Fruit fly (Drosophila melanogaster): Measurements from ENCODE around the gene CG43115.

CG43115 gene

DNA sequence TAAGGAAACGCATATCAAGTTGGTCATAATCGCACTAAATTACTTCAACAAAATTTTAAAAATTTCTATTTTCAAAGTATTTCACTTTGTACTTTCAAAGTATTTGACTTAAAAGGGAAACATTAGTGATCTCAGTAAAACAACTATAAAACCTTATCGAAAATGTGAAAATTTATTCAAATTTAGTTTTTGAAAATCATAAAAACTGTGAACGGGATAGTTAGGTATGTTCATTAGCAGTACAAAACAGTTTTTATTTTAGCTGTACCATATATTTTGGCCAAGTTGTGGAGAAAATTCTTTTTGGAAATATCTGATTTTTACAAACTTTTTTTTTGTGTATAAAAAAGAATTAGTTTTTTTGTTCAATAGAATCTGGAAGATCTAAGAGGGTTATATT lies at the start of gene CG43115:
TSS of gene CG43115 (minus strand) at position 101 of the 400 bp plus-strand sequence.
- no peak for TF ChIP-seq noc (tag; optimal IDR thresholded peaks at IDR 0.05)

DNA sequence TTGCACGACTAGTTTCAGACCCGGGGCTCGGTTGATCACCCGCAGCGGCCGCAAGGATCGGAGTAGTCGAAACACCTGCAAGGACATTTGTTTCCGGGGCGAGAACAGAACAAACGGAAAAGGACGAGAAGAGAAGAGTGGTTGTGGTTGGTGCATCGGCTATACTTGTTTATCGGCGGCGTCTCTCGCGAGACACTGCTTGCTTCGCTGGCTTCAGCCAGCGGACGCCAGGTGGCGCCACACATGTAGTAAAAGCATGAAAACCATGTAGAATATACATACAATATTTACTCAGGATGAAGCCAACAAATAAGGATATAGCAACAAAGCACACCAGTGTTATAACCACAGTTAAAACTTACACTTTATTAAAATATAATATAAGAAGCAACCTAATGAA lies 43.7 kb upstream of the CG43115 start:
- TF ChIP-seq noc (tag; optimal IDR thresholded peaks at IDR 0.05), result no peak

DNA sequence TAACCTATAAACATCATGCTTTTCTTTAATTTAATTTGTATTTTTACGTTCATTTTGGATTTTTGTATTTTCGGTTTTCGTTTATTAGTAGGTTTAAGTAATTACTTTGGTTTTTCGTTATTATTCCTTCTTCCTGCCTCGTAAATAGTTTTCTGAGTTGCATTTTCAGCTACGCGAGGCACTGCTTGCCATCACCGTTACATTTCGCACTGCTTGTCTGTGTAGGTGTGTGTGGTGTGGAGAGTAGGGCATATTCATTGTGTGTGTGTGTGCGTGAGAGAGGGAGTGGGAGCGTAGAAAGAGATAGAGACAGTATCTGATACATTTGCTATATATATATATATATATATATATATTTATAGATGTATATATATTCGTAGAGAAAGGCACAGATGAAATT lies 38.5 kb upstream of the CG43115 start:
- TF ChIP-seq noc (tag; optimal IDR thresholded peaks at IDR 0.05), result no peak

DNA sequence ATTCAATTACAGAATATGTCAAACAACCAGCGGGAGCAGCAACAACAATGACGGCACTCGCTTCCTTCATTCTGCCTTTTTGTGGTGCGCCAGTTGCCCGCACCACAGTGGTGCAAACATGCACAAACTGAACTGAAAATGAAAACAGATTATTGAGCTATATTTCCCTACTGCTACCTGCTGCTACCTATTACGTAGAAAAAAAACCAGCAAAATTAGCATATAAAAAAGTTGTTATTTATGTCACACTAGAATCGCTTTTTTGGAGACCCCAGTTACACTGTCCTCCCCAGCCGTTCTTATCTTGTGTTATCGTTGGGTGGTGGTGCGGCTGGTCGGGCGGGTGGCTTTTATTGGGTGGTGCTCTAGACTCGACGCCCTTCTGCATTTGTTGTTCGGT lies 31.4 kb upstream of the CG43115 start:
- TF ChIP-seq noc (tag; optimal IDR thresholded peaks at IDR 0.05), result peak; percentile 23

DNA sequence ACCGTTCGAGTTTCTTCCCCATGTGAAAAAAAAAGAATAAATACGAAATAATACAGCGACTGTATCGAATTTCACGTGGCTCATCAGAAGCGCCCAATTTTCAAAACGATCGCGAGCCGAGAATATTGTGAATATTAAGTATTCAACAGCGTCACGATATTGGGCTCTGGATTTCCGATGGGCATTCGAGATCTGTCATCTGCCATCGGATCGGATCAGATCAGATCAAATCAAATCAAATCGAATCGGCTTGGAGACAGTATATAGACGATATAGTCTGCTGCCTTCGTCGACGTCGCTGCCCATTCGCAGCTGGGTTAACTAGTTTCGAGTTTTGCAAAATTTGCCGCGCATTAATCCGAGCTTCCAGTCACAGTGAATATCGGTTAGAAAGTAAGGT lies 28.4 kb upstream of the CG43115 start:
- no peak for TF ChIP-seq noc (tag; optimal IDR thresholded peaks at IDR 0.05)

DNA sequence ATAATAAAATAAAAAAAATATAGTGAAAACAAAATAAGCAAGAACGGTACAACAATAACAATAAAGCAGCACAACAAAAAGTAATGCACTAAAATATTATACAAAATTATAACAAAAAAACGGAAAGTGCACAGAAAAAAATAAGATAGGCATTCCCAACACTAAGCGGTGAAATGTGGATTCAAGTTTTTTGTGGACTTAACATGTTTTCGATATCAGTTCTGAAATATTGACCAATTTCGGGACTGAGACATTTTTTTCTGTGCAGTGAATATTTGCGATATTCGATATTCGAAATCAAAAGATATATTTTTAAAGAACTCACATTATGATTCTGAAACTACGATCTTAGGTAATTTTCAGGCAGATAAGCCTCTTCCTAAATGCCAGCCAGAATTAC lies 27.9 kb upstream of the CG43115 start:
- no peak for TF ChIP-seq noc (tag; optimal IDR thresholded peaks at IDR 0.05)

DNA sequence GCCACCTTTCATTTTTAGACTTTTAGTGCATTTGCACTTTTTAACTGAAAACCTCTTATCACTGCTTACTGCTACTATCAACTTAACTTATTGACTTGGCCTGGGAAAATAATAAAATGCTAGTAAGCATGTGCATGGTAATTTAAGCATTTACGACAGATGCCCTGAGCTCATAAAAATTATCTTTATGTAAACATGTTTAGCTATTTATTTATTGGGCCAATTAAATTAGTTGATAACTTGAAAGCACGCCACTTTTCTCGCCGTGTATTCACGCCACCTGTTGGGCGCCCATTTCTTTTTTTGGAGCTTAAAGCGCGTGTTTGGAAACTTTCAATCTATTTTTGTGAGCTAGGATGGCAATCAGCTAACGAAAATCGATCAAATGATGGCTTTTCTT lies 26.0 kb upstream of the CG43115 start:
- no peak for TF ChIP-seq noc (tag; optimal IDR thresholded peaks at IDR 0.05)

DNA sequence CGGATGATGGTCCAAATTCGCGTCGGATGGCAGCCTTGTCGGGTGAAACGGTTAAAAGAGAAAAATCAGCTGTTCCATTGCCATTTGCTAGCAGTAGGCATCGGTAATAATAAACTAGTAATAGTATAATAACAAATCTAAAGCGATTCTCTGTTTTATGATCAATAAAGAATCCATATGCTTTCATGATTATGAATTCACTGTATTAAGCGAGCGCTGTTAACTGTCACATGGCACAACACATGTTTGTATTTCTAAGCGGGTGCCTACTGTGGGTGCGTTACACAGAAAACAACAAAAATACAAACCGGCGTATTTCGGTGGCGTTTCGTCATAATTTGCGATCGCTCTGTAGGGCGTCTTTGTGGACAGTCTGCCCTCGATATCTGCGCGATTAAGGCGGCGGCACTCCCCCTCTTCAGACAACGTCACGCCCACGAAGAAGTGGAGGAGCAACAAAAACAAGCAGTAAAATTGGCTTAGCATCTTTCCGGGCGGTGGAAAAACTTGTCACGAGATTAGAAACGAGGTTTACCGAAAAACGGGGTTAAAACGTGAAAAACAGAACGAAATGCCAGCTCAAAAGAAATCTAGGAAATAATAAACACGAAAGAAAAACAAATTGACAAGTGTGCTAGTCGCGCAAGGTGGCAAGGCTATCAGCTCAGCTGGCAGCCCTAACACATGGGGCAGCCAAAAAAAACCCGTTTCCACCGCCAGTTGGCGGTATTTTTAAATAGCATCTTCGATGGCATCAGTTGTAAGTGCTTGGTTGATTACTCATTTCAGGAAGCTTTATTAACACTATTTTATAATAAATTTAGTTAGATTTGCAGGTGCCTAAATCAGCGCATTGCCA lies 24.8 kb upstream of the CG43115 start, which contains the start of the genes Nep1 and Mipp2:
TSS of gene Nep1 (plus strand) at position 397 of the 859 bp plus-strand sequence.
TSS of gene Mipp2 (minus strand) at position 663 of the 859 bp plus-strand sequence.
- peak; percentile 45 for TF ChIP-seq noc (tag; optimal IDR thresholded peaks at IDR 0.05)

DNA sequence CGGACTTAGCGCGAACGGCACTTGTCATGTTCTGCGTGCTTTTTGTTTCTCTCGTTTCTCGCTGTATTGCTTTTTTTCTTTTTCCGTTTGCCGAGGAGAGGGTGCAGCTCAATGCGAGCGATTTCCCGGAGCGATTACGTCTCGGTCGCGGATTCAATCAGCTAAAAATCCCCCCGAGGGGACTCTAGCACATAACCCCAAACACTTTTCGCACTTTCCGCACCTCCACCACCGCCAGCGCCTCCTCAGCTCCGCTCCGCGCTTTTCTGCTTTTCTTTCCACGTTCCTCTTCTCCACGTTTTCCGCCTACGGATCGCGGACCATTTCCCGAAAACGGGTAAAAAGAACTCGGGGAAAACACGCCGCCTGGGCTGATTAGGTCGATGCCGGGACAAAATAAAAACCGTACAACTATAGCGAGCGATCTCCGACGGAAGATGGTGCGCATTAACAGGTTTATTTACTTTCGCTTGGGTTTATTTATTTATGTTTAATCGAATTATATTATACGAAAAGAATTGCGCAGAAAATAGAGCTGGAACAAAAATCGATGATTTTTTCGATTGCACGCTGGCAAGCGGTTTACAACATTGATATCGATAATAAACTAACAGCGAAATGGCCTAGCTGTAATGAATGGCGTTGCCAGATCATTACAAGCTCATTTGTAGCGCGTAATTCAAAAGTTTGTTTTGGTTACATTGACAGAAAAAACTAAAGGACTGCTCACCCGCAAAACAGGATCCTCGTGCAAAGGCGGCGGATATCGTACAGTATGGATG lies 23.7 kb upstream of the CG43115 start, which contains the start of gene raptor:
TSS of gene raptor (minus strand) at position 523 of the 782 bp plus-strand sequence.
- no peak for TF ChIP-seq noc (tag; optimal IDR thresholded peaks at IDR 0.05)

DNA sequence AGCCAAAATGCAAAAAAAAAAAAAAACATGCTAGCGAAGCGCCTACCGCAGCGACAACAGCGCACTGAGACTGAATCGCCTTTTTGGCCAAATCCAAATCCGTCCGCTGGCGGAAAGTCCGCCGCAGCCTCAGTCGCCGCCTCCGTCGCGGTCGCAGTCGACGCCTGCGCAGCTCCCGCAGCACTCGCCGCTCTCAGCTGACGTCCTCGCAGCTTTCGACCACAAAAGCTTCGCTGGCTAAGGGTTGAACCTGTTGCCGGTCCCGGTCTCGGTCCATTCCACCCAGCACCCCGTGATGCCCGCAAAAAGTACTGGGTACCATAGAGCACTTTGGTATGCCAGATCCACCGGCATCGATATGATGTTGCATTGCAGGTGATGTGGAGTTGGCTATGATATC lies 15.1 kb upstream of the CG43115 start, which contains the start of gene CG4660:
TSS of gene CG4660 (minus strand) at position 77 of the 400 bp plus-strand sequence.
- no peak for TF ChIP-seq noc (tag; optimal IDR thresholded peaks at IDR 0.05)

DNA sequence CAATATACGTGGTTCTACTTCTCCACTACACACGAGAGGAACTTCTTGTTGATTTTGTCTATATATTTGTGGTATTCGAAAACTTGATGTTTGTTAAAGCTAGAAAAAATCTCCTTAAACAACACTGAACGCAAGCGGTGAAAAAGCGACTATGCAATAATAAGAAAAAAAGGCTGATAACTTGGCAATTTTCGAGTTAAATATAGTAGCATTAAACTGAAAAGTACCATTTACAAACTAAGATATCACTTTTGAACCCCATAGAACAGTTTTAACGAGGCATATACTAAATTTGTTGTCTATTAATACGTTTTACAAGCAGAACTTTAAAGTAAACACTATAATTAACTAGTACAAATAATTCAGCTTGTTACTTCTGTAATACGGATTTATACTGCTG lies 11.5 kb upstream of the CG43115 start, which contains the start of gene CG4666:
TSS of gene CG4666 (minus strand) at position 101 of the 400 bp plus-strand sequence.
- no peak for TF ChIP-seq noc (tag; optimal IDR thresholded peaks at IDR 0.05)

DNA sequence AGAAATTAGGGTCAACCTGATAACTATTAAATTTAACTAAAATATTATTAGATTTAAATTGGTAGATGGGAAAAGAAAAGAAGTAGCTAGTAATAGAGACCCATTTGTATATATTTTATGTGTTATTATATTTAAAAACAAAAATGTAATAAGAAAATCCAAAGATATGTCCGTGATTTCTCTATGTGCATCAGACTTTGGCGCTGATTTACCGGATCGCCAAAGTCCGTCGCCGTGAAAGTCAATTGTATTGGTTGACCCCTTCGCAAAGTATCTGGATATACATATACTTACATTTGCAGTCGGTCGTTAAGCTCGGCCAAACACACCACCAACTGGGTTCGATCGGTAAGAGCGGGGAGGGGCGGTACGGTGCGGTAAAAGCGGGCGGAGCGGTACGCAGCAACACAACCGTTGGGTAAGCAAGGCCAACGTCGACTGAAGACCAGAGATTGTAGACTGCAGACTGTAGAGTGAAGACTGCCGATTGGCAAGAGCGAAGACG lies 10.9 kb upstream of the CG43115 start:
- TF ChIP-seq noc (tag; optimal IDR thresholded peaks at IDR 0.05), result peak; percentile 23

DNA sequence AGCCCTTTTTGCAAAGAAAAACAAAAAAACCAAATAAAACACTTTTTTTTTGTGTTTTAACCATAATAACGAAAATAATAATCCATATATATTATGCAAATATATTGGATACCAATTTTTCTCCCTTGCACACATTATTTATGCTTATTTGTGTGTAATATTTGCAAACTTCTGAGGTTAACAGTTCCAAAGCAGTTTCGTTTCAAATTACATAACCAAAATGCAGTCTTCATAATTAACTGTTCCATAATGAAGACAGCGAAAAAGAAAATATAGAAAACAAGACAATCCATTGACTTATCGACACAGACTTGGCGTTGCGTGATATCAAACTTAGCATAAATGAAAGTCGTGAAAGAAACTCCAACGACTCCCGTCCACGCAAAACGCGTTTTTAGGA lies 9.4 kb upstream of the CG43115 start:
- TF ChIP-seq noc (tag; optimal IDR thresholded peaks at IDR 0.05), result no peak

DNA sequence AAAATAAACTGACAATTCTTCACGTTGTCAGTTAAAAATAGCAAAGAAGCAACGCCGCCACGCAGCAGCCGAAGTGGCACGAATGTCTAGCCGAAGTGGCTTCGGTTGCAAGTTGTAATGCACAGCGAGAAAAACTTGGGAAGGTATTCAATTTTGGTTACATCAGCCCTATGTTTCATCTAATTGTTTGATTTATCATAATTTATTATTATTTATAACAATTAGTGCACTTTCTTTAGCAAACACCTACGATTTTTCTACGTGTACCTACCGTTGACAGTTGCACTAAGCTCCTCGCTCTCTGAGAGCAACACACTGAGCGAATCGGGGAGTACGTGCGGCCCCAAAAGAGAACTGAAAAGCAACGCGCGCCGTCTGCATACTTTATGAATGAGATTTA lies 8.6 kb upstream of the CG43115 start, which contains the start of gene Tsp5D:
TSS of gene Tsp5D (minus strand) at position 13 of the 400 bp plus-strand sequence.
- TF ChIP-seq noc (tag; optimal IDR thresholded peaks at IDR 0.05), result peak; percentile 16

DNA sequence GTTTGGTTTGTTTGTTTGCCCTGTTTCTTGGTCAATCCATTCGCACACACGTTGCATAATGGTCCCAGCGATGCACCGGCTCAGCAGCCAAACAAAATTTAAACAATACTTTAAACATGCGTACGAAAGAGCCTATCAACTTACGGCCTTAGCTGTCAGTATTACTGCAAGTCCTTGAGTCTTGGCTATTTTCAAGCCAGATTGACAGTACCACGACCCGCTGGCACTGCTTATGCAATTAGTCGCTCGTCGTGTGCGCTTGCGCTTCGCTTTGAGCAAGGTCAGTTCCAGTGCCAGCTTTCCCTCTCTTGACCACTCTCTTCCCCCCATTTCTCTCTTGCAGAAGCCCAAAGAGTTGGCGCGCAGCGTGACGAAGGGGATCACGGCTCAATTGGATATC lies 2.5 kb upstream of the CG43115 start:
- TF ChIP-seq noc (tag; optimal IDR thresholded peaks at IDR 0.05), result no peak
